Worm (Caenorhabditis elegans): ENCODE data around the gene csn-4.
A peak's percentile ranks its signal among the peaks of the same experiment; 100 is the strongest.

- no peak for TF ChIP-seq nhr-237 (tag; optimal IDR thresholded peaks at IDR 0.05)
- TF ChIP-seq snpc-4 (tag; optimal IDR thresholded peaks at IDR 0.05), result no peak
- no peak for TF ChIP-seq attf-4 (tag; optimal IDR thresholded peaks at IDR 0.05)
- no peak for TF ChIP-seq aha-1 (tag)
- TF ChIP-seq Y105C5A.15 (GFP tag; IDR thresholded peaks at IDR 0.05), result no peak
- TF ChIP-seq R02D3.7 (tag; optimal IDR thresholded peaks at IDR 0.05), result peak; percentile 54
Measured at ce11 chrIV:1056263-1056942, 30.4 kb downstream of the csn-4 start, which contains the start of the genes Y55F3AM.13 and mrps-25.
